Worm (Caenorhabditis elegans) whole organism, mixed stage, embryonic: ENCODE measurements around the gene C08B6.11.

Experiments
- nhr-237 ChIP-seq: fragments of 150-350 bp; optimal IDR thresholded peaks from 2 replicates; lab custom pipeline; 2014; ENCODE audit warnings: missing biosample characterization, missing genetic modification characterization
- unc-39 ChIP-seq: fragments of 150-350 bp; optimal IDR thresholded peaks from 2 replicates; lab custom pipeline; 2014; ENCODE audit warnings: missing biosample characterization, missing genetic modification characterization

ce11 chrV:10145653-10146052 is 38.2 kb downstream of the C08B6.11 start, which contains the start of gene C51E3.9:
- TF ChIP-seq unc-39 (tag; lab: Kevin White, UChicago): no peak
- TF ChIP-seq nhr-237 (tag; lab: Kevin White, UChicago): no peak
